Worm (Caenorhabditis elegans): ENCODE results near the gene T23B12.6.
A peak's percentile ranks its signal among the peaks of the same experiment; 100 is the strongest.

T23B12.6 gene

ce11 chrV:8437358-8437757, 22.9 kb downstream of the T23B12.6 start:
- TF ChIP-seq alr-1 (tag; optimal IDR thresholded peaks at IDR 0.05): no peak
- TF ChIP-seq mab-5 (tag; optimal IDR thresholded peaks at IDR 0.05): peak; percentile 74

ce11 chrV:8435292-8435691, 24.9 kb downstream of the T23B12.6 start:
- TF ChIP-seq nhr-77 (tag; optimal IDR thresholded peaks at IDR 0.05): no peak
- no peak for TF ChIP-seq F13H6.1 (tag; optimal IDR thresholded peaks at IDR 0.05)
- TF ChIP-seq dmd-4 (tag; optimal IDR thresholded peaks at IDR 0.05): no peak
- TF ChIP-seq alr-1 (tag; optimal IDR thresholded peaks at IDR 0.05): no peak
- TF ChIP-seq sma-9 (GFP tag; optimal IDR thresholded peaks at IDR 0.05): no peak
- no peak for TF ChIP-seq sma-9 (tag; optimal IDR thresholded peaks at IDR 0.05)
- no peak for TF ChIP-seq R02D3.7 (tag; optimal IDR thresholded peaks at IDR 0.05)
- no peak for TF ChIP-seq unc-62 (GFP tag; optimal IDR thresholded peaks at IDR 0.05)
- TF ChIP-seq ceh-16 (tag; optimal IDR thresholded peaks at IDR 0.05): no peak
- TF ChIP-seq snpc-4 (tag; optimal IDR thresholded peaks at IDR 0.05): no peak
- no peak for TF ChIP-seq C34F6.9 (tag; optimal IDR thresholded peaks at IDR 0.05)
- TF ChIP-seq Y55F3AM.14 (GFP tag; optimal IDR thresholded peaks at IDR 0.05): no peak
- no peak for TF ChIP-seq lin-13 (GFP tag; optimal IDR thresholded peaks at IDR 0.05)
- TF ChIP-seq lsy-2 (tag; optimal IDR thresholded peaks at IDR 0.05): no peak
- TF ChIP-seq crh-2 (tag; optimal IDR thresholded peaks at IDR 0.05): no peak

ce11 chrV:8434400-8434827, 25.8 kb downstream of the T23B12.6 start:
- no peak for TF ChIP-seq mab-5 (tag; optimal IDR thresholded peaks at IDR 0.05)
- no peak for TF ChIP-seq ceh-16 (tag; optimal IDR thresholded peaks at IDR 0.05)
- no peak for TF ChIP-seq R02D3.7 (tag; optimal IDR thresholded peaks at IDR 0.05)
- TF ChIP-seq skn-1 (tag; optimal IDR thresholded peaks at IDR 0.05): no peak
- peak; percentile 5 for TF ChIP-seq sma-9 (GFP tag; optimal IDR thresholded peaks at IDR 0.05)
- TF ChIP-seq sma-9 (tag; optimal IDR thresholded peaks at IDR 0.05): no peak
- TF ChIP-seq fos-1 (tag; optimal IDR thresholded peaks at IDR 0.05): peak; percentile 65
- no peak for TF ChIP-seq ztf-4 (tag; optimal IDR thresholded peaks at IDR 0.05)
- no peak for TF ChIP-seq nhr-23 (tag; optimal IDR thresholded peaks at IDR 0.05)
- peak; percentile 36 for TF ChIP-seq F13H6.1 (tag; optimal IDR thresholded peaks at IDR 0.05)
- TF ChIP-seq blmp-1 (tag; optimal IDR thresholded peaks at IDR 0.05; ENCODE audit: insufficient read depth): peak; percentile 73
- peak; percentile 35 for TF ChIP-seq nhr-25 (tag; optimal IDR thresholded peaks at IDR 0.05)
- no peak for TF ChIP-seq nhr-11 (tag; optimal IDR thresholded peaks at IDR 0.05)
- peak; percentile 32 for TF ChIP-seq gmeb-1 (tag; optimal IDR thresholded peaks at IDR 0.05)
- no peak for TF ChIP-seq dmd-4 (tag; optimal IDR thresholded peaks at IDR 0.05)
- TF ChIP-seq snpc-4 (tag; optimal IDR thresholded peaks at IDR 0.05): no peak
- TF ChIP-seq egl-27 (tag; optimal IDR thresholded peaks at IDR 0.05): no peak
- TF ChIP-seq nhr-10 (tag; optimal IDR thresholded peaks at IDR 0.05): no peak
- no peak for TF ChIP-seq lin-11 (tag; optimal IDR thresholded peaks at IDR 0.05)
- no peak for TF ChIP-seq peb-1 (tag; optimal IDR thresholded peaks at IDR 0.05)
- TF ChIP-seq lin-39 (tag; optimal IDR thresholded peaks at IDR 0.05): no peak
- no peak for TF ChIP-seq nhr-21 (tag; optimal IDR thresholded peaks at IDR 0.05)
- no peak for TF ChIP-seq sem-4 (tag; optimal IDR thresholded peaks at IDR 0.05)
- no peak for TF ChIP-seq lin-13 (GFP tag; optimal IDR thresholded peaks at IDR 0.05)
- TF ChIP-seq nhr-129 (tag; optimal IDR thresholded peaks at IDR 0.05): peak; percentile 36
- no peak for TF ChIP-seq ztf-1 (GFP tag; conservative IDR thresholded peaks at IDR 0.05)
- no peak for TF ChIP-seq ceh-82 (tag; optimal IDR thresholded peaks at IDR 0.05)
- TF ChIP-seq zag-1 (tag; optimal IDR thresholded peaks at IDR 0.05): no peak
- TF ChIP-seq ama-1 (optimal IDR thresholded peaks at IDR 0.05): no peak
- no peak for TF ChIP-seq unc-62 (GFP tag; optimal IDR thresholded peaks at IDR 0.05)
- no peak for TF ChIP-seq elt-1 (tag; optimal IDR thresholded peaks at IDR 0.05)
- peak; percentile 37 for TF ChIP-seq crh-2 (tag; optimal IDR thresholded peaks at IDR 0.05)
- no peak for TF ChIP-seq elt-3 (tag; optimal IDR thresholded peaks at IDR 0.05)
- TF ChIP-seq lsy-2 (tag; optimal IDR thresholded peaks at IDR 0.05): no peak
- TF ChIP-seq C34F6.9 (tag; optimal IDR thresholded peaks at IDR 0.05): no peak
- no peak for TF ChIP-seq mbf-1 (tag; optimal IDR thresholded peaks at IDR 0.05)
- no peak for TF ChIP-seq nhr-12 (tag; optimal IDR thresholded peaks at IDR 0.05)
- TF ChIP-seq Y55F3AM.14 (GFP tag; optimal IDR thresholded peaks at IDR 0.05): no peak
- TF ChIP-seq aly-2 (tag; optimal IDR thresholded peaks at IDR 0.05): no peak
- TF ChIP-seq sma-3 (GFP tag; optimal IDR thresholded peaks at IDR 0.05): no peak

Data from whole organism, L2 larva.